Worm (Caenorhabditis elegans) whole organism, L4 larva: ENCODE measurements around the gene T11B7.1.

Source experiments
- F10B5.3 ChIP-seq: sonication (generic microtip); optimal IDR thresholded peaks from 2 replicates; lab custom pipeline; 2016; ENCODE audit warnings: mild to moderate bottlenecking, missing genetic modification characterization, missing compliant biosample characterization
- F44E2.7 ChIP-seq: fragments of 200-800 bp; sonication (Bioruptor generic); IDR thresholded peaks from 2 replicates; pipeline ENCODE4 v2.1.2; 2022; ENCODE audit warnings: missing genetic modification characterization, missing compliant biosample characterization
- T20F7.1 ChIP-seq: fragments of 200-800 bp; sonication (Bioruptor generic); optimal IDR thresholded peaks from 2 replicates; lab custom pipeline; 2018; ENCODE audit warnings: mild to moderate bottlenecking, missing genetic modification characterization, missing compliant biosample characterization
- Y48G9A.11 ChIP-seq: fragments of 200-800 bp; sonication (Bioruptor generic); IDR thresholded peaks from 2 replicates; pipeline ENCODE4 v1.3.6; 2022; ENCODE audit warnings: missing genetic modification reagents, missing genetic modification characterization, missing compliant biosample characterization
- ZK546.5 ChIP-seq, 2 experiments: sonication (generic microtip); optimal IDR thresholded peaks; 2 replicates each; lab custom pipeline; 2017; ENCODE audit warnings: missing biosample characterization in 2 of 2, missing genetic modification characterization in 2 of 2
- aha-1 ChIP-seq: fragments of 150-350 bp; peaks from one replicate; lab custom pipeline; 2014; ENCODE audit warnings: missing biosample characterization, missing genetic modification characterization
- aly-2 ChIP-seq: sonication (generic microtip); optimal IDR thresholded peaks from 2 replicates; lab custom pipeline; 2018; ENCODE audit warnings: missing biosample characterization, missing genetic modification characterization
- ceh-82 ChIP-seq: sonication (generic microtip); optimal IDR thresholded peaks from 2 replicates; lab custom pipeline; 2017; ENCODE audit warnings: missing biosample characterization, missing genetic modification characterization
- cey-2 ChIP-seq: sonication (generic microtip); optimal IDR thresholded peaks from 3 replicates; lab custom pipeline; 2017; ENCODE audit warnings: missing genetic modification characterization, mild to moderate bottlenecking, missing compliant biosample characterization, antibody characterized with exemption, borderline replicate concordance; ENCODE audit not compliant: insufficient read depth
- daf-16 ChIP-seq, 3 experiments: sonication (generic microtip); optimal IDR thresholded peaks; 2 replicates each; lab custom pipeline; 2016 to 2017; ENCODE audit warnings: missing genetic modification characterization in 3 of 3, missing genetic modification reagents in 3 of 3, mild to moderate bottlenecking in 2 of 3, missing compliant biosample characterization in 2 of 3, missing biosample characterization in 1 of 3, moderate library complexity in 1 of 3
- daf-19 ChIP-seq: fragments of 200-800 bp; sonication (Bioruptor generic); conservative IDR thresholded peaks from 2 replicates; pipeline ENCODE4 v1.3.6; 2022; ENCODE audit warnings: missing genetic modification characterization, missing compliant biosample characterization
- dmd-6 ChIP-seq: fragments of 200-800 bp; sonication (Bioruptor generic); IDR thresholded peaks from 2 replicates; pipeline ENCODE4 v1.3.6; 2022; ENCODE audit warnings: missing genetic modification reagents, missing genetic modification characterization, missing compliant biosample characterization
- dmd-8 ChIP-seq: fragments of 200-800 bp; sonication (Bioruptor generic); IDR thresholded peaks from 2 replicates; pipeline ENCODE4 v1.3.6; 2022; ENCODE audit warnings: missing genetic modification characterization, missing compliant biosample characterization
- dve-1 ChIP-seq: sonication (generic microtip); optimal IDR thresholded peaks from 2 replicates; lab custom pipeline; 2017; ENCODE audit warnings: antibody characterized with exemption, mild to moderate bottlenecking, missing genetic modification characterization, missing compliant biosample characterization; ENCODE audit not compliant: insufficient read depth
- egl-27 ChIP-seq: sonication (generic microtip); optimal IDR thresholded peaks from 3 replicates; lab custom pipeline; 2017; ENCODE audit warnings: missing biosample characterization, missing genetic modification reagents, missing genetic modification characterization
- egl-43 ChIP-seq: fragments of 200-800 bp; sonication (Bioruptor generic); IDR thresholded peaks from 2 replicates; pipeline ENCODE4 v1.3.6; 2022; ENCODE audit warnings: missing genetic modification reagents, missing genetic modification characterization, missing compliant biosample characterization
- hif-1 ChIP-seq, 2 experiments: sonication (generic microtip); optimal IDR thresholded peaks; 2 replicates each; lab custom pipeline; 2016 to 2017; ENCODE audit warnings: missing compliant biosample characterization in 2 of 2, missing genetic modification characterization in 2 of 2, missing genetic modification reagents in 2 of 2, missing genotype in 2 of 2, mild to moderate bottlenecking in 1 of 2
- hlh-11 ChIP-seq: fragments of 200-800 bp; sonication (Bioruptor generic); optimal IDR thresholded peaks from 2 replicates; lab custom pipeline; 2018; ENCODE audit warnings: mild to moderate bottlenecking, missing genetic modification characterization, missing compliant biosample characterization
- lin-29 ChIP-seq: fragments of 200-800 bp; sonication (Bioruptor generic); IDR thresholded peaks from 2 replicates; pipeline ENCODE4 v1.3.6; 2022; ENCODE audit warnings: missing genetic modification reagents, missing genetic modification characterization, missing compliant biosample characterization
- mep-1 ChIP-seq: fragments of 150-350 bp; sonication (generic microtip); optimal IDR thresholded peaks from 3 replicates; lab custom pipeline; 2014; ENCODE audit warnings: missing biosample characterization, missing genetic modification characterization
- nhr-10 ChIP-seq: fragments of 150-350 bp; optimal IDR thresholded peaks from 2 replicates; lab custom pipeline; 2014; ENCODE audit warnings: missing biosample characterization, missing genetic modification characterization
- nhr-11 ChIP-seq: fragments of 150-350 bp; optimal IDR thresholded peaks from 2 replicates; lab custom pipeline; 2014; ENCODE audit warnings: missing biosample characterization, missing genetic modification characterization
- nhr-237 ChIP-seq: sonication (generic microtip); optimal IDR thresholded peaks from 2 replicates; lab custom pipeline; 2017; ENCODE audit warnings: missing biosample characterization, missing genetic modification characterization
- nhr-28 ChIP-seq: fragments of 150-350 bp; optimal IDR thresholded peaks from 2 replicates; lab custom pipeline; 2014; ENCODE audit warnings: missing biosample characterization, missing genetic modification characterization
- nhr-6 ChIP-seq: fragments of 150-350 bp; optimal IDR thresholded peaks from 2 replicates; lab custom pipeline; 2014; ENCODE audit warnings: missing biosample characterization, missing genetic modification characterization
- nhr-76 ChIP-seq: fragments of 150-350 bp; optimal IDR thresholded peaks from 2 replicates; lab custom pipeline; 2014; ENCODE audit warnings: missing biosample characterization, missing genetic modification characterization
- pqm-1 ChIP-seq: sonication (generic microtip); optimal IDR thresholded peaks from 2 replicates; lab custom pipeline; 2017; ENCODE audit warnings: missing biosample characterization, missing genetic modification characterization
- sdz-12 ChIP-seq: fragments of 200-800 bp; sonication (Bioruptor generic); optimal IDR thresholded peaks from 2 replicates; lab custom pipeline; 2018; ENCODE audit warnings: mild to moderate bottlenecking, missing genetic modification characterization, missing compliant biosample characterization
- set-16 ChIP-seq: fragments of 200-800 bp; sonication (Bioruptor generic); IDR thresholded peaks from 2 replicates; pipeline ENCODE4 v1.3.6; 2022; ENCODE audit warnings: missing genetic modification reagents, missing genetic modification characterization, missing compliant biosample characterization
- tra-1 ChIP-seq: fragments of 200-800 bp; sonication (Bioruptor generic); IDR thresholded peaks from 2 replicates; pipeline ENCODE4 v1.3.6; 2022; ENCODE audit warnings: missing genetic modification reagents, missing genetic modification characterization, missing compliant biosample characterization

Gene T11B7.1

DNA sequence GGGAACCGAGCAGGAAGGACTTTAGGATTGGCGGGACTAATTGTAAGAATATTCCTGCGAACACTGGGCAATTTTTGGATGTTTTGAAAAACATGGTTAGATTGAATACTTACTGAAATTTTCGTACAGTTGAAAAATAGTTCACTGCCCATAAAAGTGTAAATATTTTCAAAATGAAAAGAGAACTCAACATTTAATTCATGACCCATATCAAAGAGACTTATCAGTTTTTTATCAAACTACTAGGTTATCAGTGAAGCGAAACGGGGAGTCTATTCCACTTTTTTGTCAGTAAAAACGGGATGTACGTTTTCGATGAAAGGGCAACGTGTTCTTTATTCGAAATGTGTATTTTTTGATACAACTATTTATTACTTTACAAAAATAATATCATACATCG is 5.4 kb downstream of the T11B7.1 start:
- TF ChIP-seq pqm-1 (tag; lab: Kevin White, UChicago) (peak; percentile 94), hlh-11 (tag; lab: Kevin White, UChicago) (peak; percentile 36), nhr-28 (peak; percentile 62), dve-1 (tag; lab: Kevin White, UChicago) (peak; percentile 32), dmd-6 (GFP tag; lab: Robert Waterston, UW) (peak; percentile 39; the same call in 1 of the 2 replicates), tra-1 (GFP tag; lab: Robert Waterston, UW) (no peak), nhr-237 (no peak), daf-16 (GFP tag; optimal IDR thresholded peaks at IDR 0.05; lab: Kevin White, UChicago) (no peak), daf-16 (tag; optimal IDR thresholded peaks at IDR 0.05; lab: Kevin White, UChicago) (peak; percentile 56), T20F7.1 (GFP tag; lab: Kevin White, UChicago) (peak; percentile 5)

DNA sequence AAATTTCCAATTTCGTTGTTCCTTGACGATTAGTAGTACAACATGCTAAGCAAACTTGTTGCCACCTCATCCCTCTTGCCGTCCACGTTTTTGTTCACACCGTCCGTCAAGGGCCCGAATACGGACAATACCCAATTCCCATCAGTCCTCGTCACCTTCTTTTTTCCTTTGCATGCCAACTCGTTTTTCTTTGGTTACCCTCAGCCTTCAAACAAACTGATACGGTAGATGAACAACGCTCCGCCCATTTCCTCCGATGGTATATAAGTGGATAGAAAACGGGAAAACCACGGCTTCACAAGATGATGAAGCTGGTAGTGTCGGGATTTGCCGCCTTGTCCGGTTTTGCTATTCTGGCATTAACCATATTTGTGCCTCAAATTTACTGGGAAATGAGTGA is 7.4 kb downstream of the T11B7.1 start, which contains the start of gene col-118:
TSS of gene col-118 (plus strand) at position 301 of the 400 bp plus-strand sequence.
- TF ChIP-seq F44E2.7 (GFP tag; lab: Robert Waterston, UW) (no peak), sdz-12 (no peak), nhr-28 (no peak), daf-19 (GFP tag; lab: Robert Waterston, UW) (no peak), mep-1 (tag; lab: Kevin White, UChicago) (no peak), nhr-10 (no peak), aly-2 (tag; lab: Kevin White, UChicago) (no peak), ZK546.5 (tag; optimal IDR thresholded peaks at IDR 0.05; lab: Kevin White, UChicago) (no peak), egl-43 (no peak), hif-1 (tag; optimal IDR thresholded peaks at IDR 0.05; lab: Kevin White, UChicago) (no peak), F10B5.3 (tag; lab: Kevin White, UChicago) (no peak), nhr-76 (no peak), daf-16 (GFP tag; optimal IDR thresholded peaks at IDR 0.05; lab: Kevin White, UChicago) (no peak), daf-16 (tag; optimal IDR thresholded peaks at IDR 0.05; lab: Kevin White, UChicago) (no peak)

DNA sequence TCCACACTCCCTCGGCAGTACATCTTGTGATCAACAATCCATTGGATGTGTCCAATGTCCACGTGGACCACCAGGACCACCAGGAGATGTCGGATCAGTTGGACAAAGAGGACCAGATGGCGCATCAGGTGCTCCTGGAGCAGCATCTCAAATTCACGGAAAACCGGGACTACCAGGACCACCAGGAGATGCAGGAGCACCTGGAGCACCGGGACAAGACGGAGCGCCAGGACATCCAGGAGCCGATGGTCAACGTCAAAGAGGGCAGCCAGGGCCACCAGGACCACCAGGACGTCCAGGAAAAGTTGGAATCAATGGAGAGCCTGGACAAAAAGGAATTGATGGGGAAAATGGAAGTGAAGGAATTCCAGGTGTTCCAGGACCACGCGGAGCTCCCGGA is 8.5 kb downstream of the T11B7.1 start:
- peak; percentile 85 for TF ChIP-seq set-16 (GFP tag; lab: Robert Waterston, UW)
- no peak for TF ChIP-seq Y48G9A.11 (GFP tag; lab: Robert Waterston, UW)
- TF ChIP-seq, all 104 proteins: peak for 1

DNA sequence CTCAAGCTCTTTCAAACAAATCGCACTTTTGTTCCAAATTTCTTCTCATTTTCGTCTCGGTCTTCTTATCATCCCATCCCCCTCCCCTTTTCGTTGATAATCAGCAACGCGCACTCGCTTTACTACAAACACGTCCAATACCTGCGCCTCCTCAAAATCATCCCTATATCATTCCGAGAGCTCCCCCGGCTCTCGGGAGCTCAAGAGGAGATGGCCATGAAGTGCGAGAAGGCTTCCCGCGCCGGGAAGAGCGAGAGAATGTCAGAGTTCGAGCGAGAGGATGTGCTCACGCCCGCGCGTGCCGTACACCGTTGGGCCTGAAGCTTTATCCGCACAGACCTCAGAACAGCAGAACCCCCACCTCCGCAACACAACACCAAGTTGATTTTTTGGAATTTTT is 10.3 kb downstream of the T11B7.1 start:
- TF ChIP-seq lin-29 (GFP tag; lab: Robert Waterston, UW) (0 out of 2 replicates have a peak, but pooled peaks have one; percentile 26), cey-2 (no peak), daf-16 (GFP tag; optimal IDR thresholded peaks at IDR 0.05; lab: Kevin White, UChicago) (no peak), daf-16 (tag; optimal IDR thresholded peaks at IDR 0.05; lab: Kevin White, UChicago) (no peak), nhr-28 (peak; percentile 13), ceh-82 (tag; lab: Kevin White, UChicago) (no peak), set-16 (GFP tag; lab: Robert Waterston, UW) (peak; percentile 92), egl-27 (no peak), hlh-11 (tag; lab: Kevin White, UChicago) (peak; percentile 1), dmd-8 (0 out of 2 replicates have a peak, but pooled peaks have one; percentile 57)

DNA sequence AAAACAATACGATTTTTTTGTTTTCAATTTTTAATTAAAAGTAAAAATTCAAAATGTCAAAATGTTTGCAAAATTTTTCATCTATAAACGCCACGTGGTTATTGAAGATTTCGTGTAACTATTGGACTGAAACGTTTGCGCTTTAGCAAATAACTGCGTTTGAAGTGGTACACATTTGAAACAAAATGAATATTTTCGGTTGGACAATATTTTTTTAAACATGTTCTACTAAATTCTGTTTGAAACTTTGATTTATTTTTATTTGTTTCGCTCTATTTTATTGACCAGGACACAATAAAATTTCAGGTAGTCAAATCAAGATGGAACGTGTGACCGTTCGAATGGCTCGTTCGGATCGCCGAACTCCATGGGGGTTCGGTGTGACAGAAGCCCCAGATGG is 11.7 kb downstream of the T11B7.1 start, which contains the start of gene alp-1:
TSS of gene alp-1 (plus strand) at position 301 of the 400 bp plus-strand sequence.
- TF ChIP-seq nhr-6 (tag; lab: Kevin White, UChicago): no peak

DNA sequence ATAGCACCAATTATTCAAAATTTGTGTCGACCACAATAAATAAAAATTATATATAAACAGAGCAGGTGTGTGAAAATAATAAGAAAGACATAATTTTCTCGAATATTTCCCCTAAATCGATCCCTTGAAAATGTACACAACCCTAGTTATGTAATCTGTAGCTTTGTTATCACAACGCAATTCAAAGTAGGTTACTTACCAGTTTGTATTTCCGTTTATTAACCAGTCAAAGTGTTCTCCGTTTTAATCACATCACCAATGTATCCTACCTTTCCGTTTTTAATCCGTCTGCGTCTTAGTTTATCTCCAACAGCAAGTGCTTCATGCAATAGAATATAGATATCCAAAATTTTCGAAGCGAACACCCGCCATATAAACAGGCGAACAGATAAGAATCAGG is 12.8 kb downstream of the T11B7.1 start:
- TF ChIP-seq nhr-11 (tag; lab: Kevin White, UChicago): no peak
- TF ChIP-seq aha-1 (tag; lab: Kevin White, UChicago): peak; percentile 67
